Worm (Caenorhabditis elegans): ENCODE measurements around the gene sgn-1.

sgn-1 gene

DNA sequence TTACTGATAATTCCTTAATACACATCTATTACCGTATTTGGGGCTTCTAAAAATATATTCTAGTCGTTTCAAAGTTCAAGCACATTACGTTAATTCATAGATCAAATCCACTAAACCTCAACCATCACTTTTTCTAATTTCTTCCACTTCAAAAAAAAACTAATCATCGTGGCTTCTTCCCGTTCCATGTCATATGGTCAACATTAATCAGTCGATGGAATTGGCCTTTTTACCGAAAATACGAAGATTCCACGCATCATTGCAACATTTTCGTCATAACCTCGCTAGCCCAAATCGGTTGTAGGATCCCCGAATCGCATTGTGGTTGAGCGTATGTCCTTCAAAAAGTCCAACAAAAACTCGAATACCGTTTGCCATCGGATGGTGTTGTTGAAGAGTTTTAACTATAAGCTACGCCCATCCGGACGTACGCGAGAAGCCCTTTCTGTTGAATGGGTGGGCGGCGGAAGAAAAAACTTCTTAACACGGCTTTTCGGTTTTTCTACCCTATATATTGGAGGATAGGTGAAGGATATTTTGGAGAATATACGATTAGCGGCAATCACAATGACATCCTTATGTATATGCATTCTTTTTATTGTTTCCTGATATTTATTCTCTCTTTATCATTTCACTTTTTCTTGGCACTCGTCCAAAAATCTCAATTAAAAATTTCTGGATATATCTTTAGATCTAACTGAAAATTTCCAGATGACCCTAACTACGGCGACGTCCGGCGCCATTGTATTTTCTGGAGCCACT, 51.0 kb downstream of the sgn-1 start, which contains the start of gene rol-6:
Gene rol-6 (plus strand): TSS at position 712 of the 762 bp plus-strand sequence.
- TF ChIP-seq nhr-28 (tag; optimal IDR thresholded peaks at IDR 0.05) (peak; percentile 30), hlh-11 (tag; optimal IDR thresholded peaks at IDR 0.05) (peak; percentile 17), aha-1 (tag) (peak; percentile 85), ctbp-1 (GFP tag; IDR thresholded peaks at IDR 0.05) (no peak)
